Worm (Caenorhabditis elegans) whole organism, young adult: ENCODE measurements around the gene scav-1.

Experiments used
- B0035.1 ChIP-seq: sonication (generic microtip); optimal IDR thresholded peaks from 2 replicates; lab custom pipeline; 2016; ENCODE audit warnings: missing genetic modification characterization, mild to moderate bottlenecking, missing compliant biosample characterization, missing genotype, missing genetic modification reagents
- C17E4.6 ChIP-seq: fragments of 200-800 bp; sonication (Bioruptor generic); IDR thresholded peaks from 2 replicates; pipeline ENCODE4 v1.3.6; 2022; ENCODE audit warnings: missing genetic modification reagents, missing genetic modification characterization, missing compliant biosample characterization
- D2030.7 ChIP-seq: fragments of 200-800 bp; sonication (Bioruptor generic); IDR thresholded peaks from 2 replicates; pipeline ENCODE4 v1.3.6; 2022; ENCODE audit warnings: missing genetic modification reagents, missing genetic modification characterization, missing compliant biosample characterization
- F37B4.10 ChIP-seq: fragments of 200-800 bp; sonication (Bioruptor generic); IDR thresholded peaks from 2 replicates; pipeline ENCODE4 v1.3.6; 2022; ENCODE audit warnings: missing genetic modification characterization, missing compliant biosample characterization
- F49E8.2 ChIP-seq: sonication (generic microtip); optimal IDR thresholded peaks from 3 replicates; lab custom pipeline; 2017; ENCODE audit warnings: missing genetic modification characterization, mild to moderate bottlenecking, missing compliant biosample characterization, antibody characterized with exemption, moderate library complexity; ENCODE audit not compliant: insufficient read depth
- F52B5.7 ChIP-seq: sonication (generic microtip); optimal IDR thresholded peaks from 2 replicates; lab custom pipeline; 2016; ENCODE audit warnings: mild to moderate bottlenecking, missing genetic modification characterization, missing compliant biosample characterization
- K12H6.12 ChIP-seq: fragments of 200-800 bp; sonication (Bioruptor generic); optimal IDR thresholded peaks from 2 replicates; lab custom pipeline; 2018; ENCODE audit warnings: mild to moderate bottlenecking, missing genetic modification characterization, missing compliant biosample characterization
- T26A5.8 ChIP-seq: sonication (generic microtip); optimal IDR thresholded peaks from 2 replicates; lab custom pipeline; 2016; ENCODE audit warnings: missing genetic modification characterization, missing compliant biosample characterization
- Y53F4B.3 ChIP-seq: fragments of 200-800 bp; sonication (Bioruptor generic); IDR thresholded peaks from 2 replicates; pipeline ENCODE4 v1.3.6; 2022; ENCODE audit warnings: missing genetic modification reagents, missing genetic modification characterization, missing compliant biosample characterization
- Y95B8A.8 ChIP-seq: fragments of 200-800 bp; sonication (Bioruptor generic); IDR thresholded peaks from 2 replicates; pipeline ENCODE4 v1.3.6; 2022; ENCODE audit warnings: missing genetic modification reagents, missing genetic modification characterization, missing compliant biosample characterization
- aptf-2 ChIP-seq: fragments of 200-800 bp; sonication (Bioruptor generic); conservative IDR thresholded peaks from 2 replicates; pipeline ENCODE4 v1.3.6; 2022; ENCODE audit warnings: missing genetic modification reagents, missing genetic modification characterization, missing compliant biosample characterization
- aptf-3 ChIP-seq: fragments of 200-800 bp; sonication (Bioruptor generic); IDR thresholded peaks from 2 replicates; pipeline ENCODE4 v1.3.6; 2022; ENCODE audit warnings: missing genetic modification characterization, missing compliant biosample characterization
- attf-3 ChIP-seq: fragments of 200-800 bp; sonication (Bioruptor generic); conservative IDR thresholded peaks from 2 replicates; pipeline ENCODE4 v1.3.6; 2022; ENCODE audit warnings: missing genetic modification reagents, missing genetic modification characterization, missing compliant biosample characterization
- ceh-100 ChIP-seq: fragments of 200-800 bp; sonication (Bioruptor generic); IDR thresholded peaks from 2 replicates; pipeline ENCODE4 v1.3.6; 2022; ENCODE audit warnings: missing genetic modification reagents, missing genetic modification characterization, missing compliant biosample characterization
- ceh-27 ChIP-seq: fragments of 200-800 bp; sonication (Bioruptor generic); optimal IDR thresholded peaks from 2 replicates; lab custom pipeline; 2018; ENCODE audit warnings: mild to moderate bottlenecking, missing genetic modification characterization, moderate library complexity, missing compliant biosample characterization
- ceh-40 ChIP-seq: fragments of 200-800 bp; sonication (Bioruptor generic); IDR thresholded peaks from 2 replicates; pipeline ENCODE4 v1.3.6; 2022; ENCODE audit warnings: missing genetic modification characterization, missing compliant biosample characterization
- dpff-1 ChIP-seq: sonication (generic microtip); optimal IDR thresholded peaks from 2 replicates; lab custom pipeline; 2017; ENCODE audit warnings: mild to moderate bottlenecking, missing genetic modification characterization, missing compliant biosample characterization
- egl-44 ChIP-seq: fragments of 200-800 bp; sonication (Bioruptor generic); IDR thresholded peaks from 2 replicates; pipeline ENCODE4 v1.3.6; 2022; ENCODE audit warnings: missing genetic modification reagents, missing genetic modification characterization, missing compliant biosample characterization
- ets-4 ChIP-seq: fragments of 200-800 bp; sonication (Bioruptor generic); optimal IDR thresholded peaks from 2 replicates; lab custom pipeline; 2018; ENCODE audit warnings: mild to moderate bottlenecking, missing genetic modification characterization, missing compliant biosample characterization
- him-1 ChIP-seq: sonication (generic microtip); optimal IDR thresholded peaks from 2 replicates; lab custom pipeline; 2016; ENCODE audit warnings: missing genotype, missing genetic modification reagents, missing genetic modification characterization, missing compliant biosample characterization
- hlh-12 ChIP-seq: sonication (generic microtip); optimal IDR thresholded peaks from 2 replicates; lab custom pipeline; 2016; ENCODE audit warnings: missing genetic modification characterization, missing compliant biosample characterization
- hmg-1.2 ChIP-seq: fragments of 200-800 bp; sonication (Bioruptor generic); IDR thresholded peaks from 2 replicates; pipeline ENCODE4 v1.3.6; 2022; ENCODE audit warnings: missing genetic modification reagents, missing genetic modification characterization, missing compliant biosample characterization
- lag-1 ChIP-seq: fragments of 200-800 bp; sonication (Bioruptor generic); IDR thresholded peaks from 2 replicates; pipeline ENCODE4 v1.3.6; 2022; ENCODE audit warnings: missing genetic modification reagents, missing genetic modification characterization, missing compliant biosample characterization
- let-607 ChIP-seq, 2 experiments: fragments of 200-800 bp in 1 of 2; sonication (Bioruptor generic) in 1 of 2; sonication (generic microtip) in 1 of 2; optimal IDR thresholded peaks; 2 replicates each; lab custom pipeline; 2016 to 2018; ENCODE audit warnings: mild to moderate bottlenecking in 2 of 2, missing compliant biosample characterization in 2 of 2, missing genetic modification characterization in 2 of 2, moderate library complexity in 2 of 2, missing genotype in 1 of 2
- lin-26 ChIP-seq: fragments of 200-800 bp; sonication (Bioruptor generic); IDR thresholded peaks from 2 replicates; pipeline ENCODE4 v1.3.6; 2022; ENCODE audit warnings: missing genetic modification reagents, missing genetic modification characterization, missing compliant biosample characterization
- lir-1 ChIP-seq: fragments of 200-800 bp; sonication (Bioruptor generic); conservative IDR thresholded peaks from 2 replicates; pipeline ENCODE4 v1.3.6; 2022; ENCODE audit warnings: missing genetic modification reagents, missing genetic modification characterization, missing compliant biosample characterization
- madf-3 ChIP-seq: fragments of 200-800 bp; sonication (Bioruptor generic); IDR thresholded peaks from 2 replicates; pipeline ENCODE4 v1.3.6; 2022; ENCODE audit warnings: missing genetic modification reagents, missing genetic modification characterization, missing compliant biosample characterization
- madf-6 ChIP-seq: fragments of 200-800 bp; sonication (Bioruptor generic); IDR thresholded peaks from 2 replicates; pipeline ENCODE4 v1.3.6; 2022; ENCODE audit warnings: missing genetic modification reagents, missing genetic modification characterization, missing compliant biosample characterization
- nhr-179 ChIP-seq: sonication (generic microtip); optimal IDR thresholded peaks from 2 replicates; lab custom pipeline; 2016; ENCODE audit warnings: mild to moderate bottlenecking, missing genetic modification characterization, missing compliant biosample characterization
- nhr-27 ChIP-seq: fragments of 200-800 bp; sonication (Bioruptor generic); optimal IDR thresholded peaks from 2 replicates; lab custom pipeline; 2018; ENCODE audit warnings: mild to moderate bottlenecking, missing genetic modification characterization, moderate library complexity, missing compliant biosample characterization
- nhr-80 ChIP-seq: sonication (generic microtip); optimal IDR thresholded peaks from 2 replicates; lab custom pipeline; 2016; ENCODE audit warnings: missing genetic modification characterization, missing compliant biosample characterization
- pbrm-1 ChIP-seq: fragments of 200-800 bp; sonication (Bioruptor generic); IDR thresholded peaks from 2 replicates; pipeline ENCODE4 v1.3.6; 2022; ENCODE audit warnings: missing genetic modification reagents, missing genetic modification characterization, missing compliant biosample characterization
- rcor-1 ChIP-seq: fragments of 200-800 bp; sonication (Bioruptor generic); IDR thresholded peaks from 2 replicates; pipeline ENCODE4 v1.3.6; 2022; ENCODE audit warnings: missing genetic modification reagents, missing genetic modification characterization, missing compliant biosample characterization
- rec-8 ChIP-seq, 2 experiments: sonication (generic microtip); optimal IDR thresholded peaks; 2 replicates each; lab custom pipeline; 2016; ENCODE audit warnings: mild to moderate bottlenecking in 2 of 2, missing genetic modification characterization in 2 of 2, missing genetic modification reagents in 2 of 2, missing genotype in 2 of 2, missing biosample characterization in 1 of 2, missing compliant biosample characterization in 1 of 2, moderate library complexity in 1 of 2
- rpc-1 ChIP-seq, 2 experiments: fragments of 150-350 bp in 1 of 2; sonication (generic microtip) in 1 of 2; optimal IDR thresholded peaks; 2 replicates each; lab custom pipeline; 2014 to 2018; ENCODE audit warnings: missing biosample characterization in 1 of 2, missing genetic modification characterization in 1 of 2, missing genetic modification reagents in 1 of 2, missing genotype in 1 of 2
- sdz-38 ChIP-seq: sonication (generic microtip); optimal IDR thresholded peaks from 2 replicates; lab custom pipeline; 2016; ENCODE audit warnings: missing genotype, missing genetic modification characterization, missing compliant biosample characterization
- snpc-3.4 ChIP-seq: sonication (generic microtip); optimal IDR thresholded peaks from 2 replicates; lab custom pipeline; 2017; ENCODE audit warnings: missing genetic modification characterization, mild to moderate bottlenecking, missing compliant biosample characterization, antibody characterized with exemption, moderate library complexity, missing genotype, missing genetic modification reagents
- zfh-2 ChIP-seq: fragments of 200-800 bp; sonication (Bioruptor generic); conservative IDR thresholded peaks from 2 replicates; pipeline ENCODE4 v1.3.6; 2022; ENCODE audit warnings: missing genetic modification reagents, missing genetic modification characterization, missing compliant biosample characterization
- ztf-18 ChIP-seq: sonication (generic microtip); optimal IDR thresholded peaks from 2 replicates; lab custom pipeline; 2016; ENCODE audit warnings: missing genotype, mild to moderate bottlenecking, missing genetic modification characterization, missing compliant biosample characterization
- ztf-22 ChIP-seq: fragments of 200-800 bp; sonication (Bioruptor generic); optimal IDR thresholded peaks from 2 replicates; lab custom pipeline; 2018; ENCODE audit warnings: mild to moderate bottlenecking, missing genetic modification characterization, moderate library complexity, missing compliant biosample characterization
- ztf-26 ChIP-seq: sonication (generic microtip); optimal IDR thresholded peaks from 2 replicates; lab custom pipeline; 2017; ENCODE audit warnings: missing genetic modification characterization, missing compliant biosample characterization

scav-1 gene

DNA sequence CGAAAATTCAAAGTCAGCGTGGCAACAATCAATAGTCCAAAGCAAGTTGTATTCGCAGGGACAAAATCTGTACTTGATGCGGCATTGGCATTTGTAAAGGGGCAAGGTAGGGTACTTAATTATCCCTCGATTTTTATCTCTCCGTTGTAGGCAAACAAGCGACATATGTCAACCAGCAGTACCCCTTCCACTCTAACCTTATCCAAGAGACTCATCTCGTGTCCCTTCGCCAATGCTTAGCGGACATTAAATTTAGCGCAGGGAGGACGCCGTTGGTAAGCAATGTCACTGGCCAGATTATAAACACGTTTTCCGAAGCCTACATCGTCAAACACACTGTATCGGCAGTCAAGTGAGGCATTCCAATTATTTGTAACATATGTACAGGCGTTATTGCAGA is 29.0 kb upstream of the scav-1 start (continued):
- TF ChIP-seq rpc-1 (optimal IDR thresholded peaks at IDR 0.05; lab: Kevin White, UChicago) (peak; percentile 16), rpc-1 (tag; optimal IDR thresholded peaks at IDR 0.05; lab: Kevin White, UChicago) (no peak), Y53F4B.3 (GFP tag; lab: Robert Waterston, UW) (no peak), ztf-22 (GFP tag; lab: Kevin White, UChicago) (peak; percentile 72), dpff-1 (peak; percentile 85), lir-1 (GFP tag; lab: Robert Waterston, UW) (peak; percentile 88), rec-8 (tag; optimal IDR thresholded peaks at IDR 0.05; lab: Kevin White, UChicago) (peak in 1 of 2 experiments; percentile 62), nhr-27 (tag; lab: Kevin White, UChicago) (peak; percentile 78), C17E4.6 (peak; percentile 84), pbrm-1 (GFP tag; lab: Robert Waterston, UW) (peak; percentile 92), aptf-3 (GFP tag; lab: Robert Waterston, UW) (no peak), nhr-179 (tag; lab: Kevin White, UChicago) (peak; percentile 36), let-607 (tag; optimal IDR thresholded peaks at IDR 0.05; lab: Kevin White, UChicago) (peak; percentile 36 to 93), egl-44 (GFP tag; lab: Robert Waterston, UW) (peak; percentile 96), F37B4.10 (GFP tag; lab: Robert Waterston, UW) (peak; percentile 86; the same call in 1 of the 2 replicates), T26A5.8 (tag; lab: Kevin White, UChicago) (no peak), ceh-100 (peak; percentile 72), attf-3 (GFP tag; lab: Robert Waterston, UW) (peak; percentile 56), snpc-3.4 (no peak), ets-4 (GFP tag; lab: Kevin White, UChicago) (peak; percentile 91), hmg-1.2 (peak; percentile 86), sdz-38 (no peak), hlh-12 (tag; lab: Kevin White, UChicago) (no peak), rcor-1 (GFP tag; lab: Robert Waterston, UW) (peak; percentile 94), lin-26 (GFP tag; lab: Robert Waterston, UW) (peak; percentile 80), D2030.7 (GFP tag; lab: Robert Waterston, UW) (no peak), nhr-80 (peak; percentile 97), madf-3 (GFP tag; lab: Robert Waterston, UW) (0 out of 2 replicates have a peak, but pooled peaks have one; percentile 75), Y95B8A.8 (GFP tag; lab: Robert Waterston, UW) (0 out of 2 replicates have a peak, but pooled peaks have one; percentile 53), F52B5.7 (tag; lab: Kevin White, UChicago) (peak; percentile 70), him-1 (tag; lab: Kevin White, UChicago) (no peak), ceh-40 (peak; percentile 51; the same call in 1 of the 2 replicates), aptf-2 (no peak), ceh-27 (peak; percentile 99), zfh-2 (GFP tag; lab: Robert Waterston, UW) (peak; percentile 93), ztf-18 (tag; lab: Kevin White, UChicago) (peak; percentile 81), F49E8.2 (tag; lab: Kevin White, UChicago) (no peak), lag-1 (0 out of 2 replicates have a peak, but pooled peaks have one; percentile 88), K12H6.12 (tag; lab: Kevin White, UChicago) (peak; percentile 92), ztf-26 (peak; percentile 99), B0035.1 (tag; lab: Kevin White, UChicago) (peak; percentile 93), madf-6 (GFP tag; lab: Robert Waterston, UW) (no peak)
